Fruit fly (Drosophila melanogaster) Kc167 (cell line): Measurements from ENCODE around the gene SCCRO4.

Source experiments
- Myc ChIP-seq: fragments of >200 bp; optimal IDR thresholded peaks from 2 replicates; lab custom pipeline; 2017; ENCODE audit warnings: missing external identifiers
- h ChIP-seq: fragments of >200 bp; optimal IDR thresholded peaks from 3 replicates; lab custom pipeline; 2018; ENCODE audit warnings: missing external identifiers
- psq ChIP-seq: fragments of >200 bp; optimal IDR thresholded peaks from 2 replicates; lab custom pipeline; 2017; ENCODE audit warnings: missing external identifiers
- ttk ChIP-seq: sonication (Bioruptor generic); optimal IDR thresholded peaks from 2 replicates; lab custom pipeline; 2017; ENCODE audit warnings: missing external identifiers

DNA sequence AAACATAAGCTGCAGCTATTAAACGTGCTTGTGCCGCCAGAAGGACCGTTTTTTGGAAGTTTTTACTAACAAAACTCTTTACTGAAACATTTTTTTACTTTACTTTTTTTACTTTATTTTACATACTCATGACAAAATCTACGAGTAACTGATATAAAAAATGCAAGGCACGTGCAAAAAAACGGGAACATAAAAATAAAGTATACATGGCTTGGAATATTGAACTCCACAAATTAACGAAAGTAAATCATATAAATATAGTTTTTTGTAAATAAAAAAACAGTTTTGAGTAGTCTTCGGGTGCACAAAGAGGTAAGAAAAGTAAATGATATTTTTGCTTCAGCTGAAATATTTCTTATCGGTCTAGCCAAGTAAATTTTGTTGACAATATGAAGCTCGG is 21.4 kb downstream of the SCCRO4 start, which contains the start of gene Spn77Bb:
- TF ChIP-seq psq (lab: Kevin White, UChicago), result no peak
- TF ChIP-seq Myc, result no peak
- TF ChIP-seq h, result no peak
- no peak for TF ChIP-seq ttk
